Fruit fly (Drosophila melanogaster) whole organism, prepupa: ENCODE measurements around the gene Pfdn1.

Source experiments
- CG10631 ChIP-seq: fragments of 200-800 bp; sonication (Bioruptor generic); optimal IDR thresholded peaks from 2 replicates; lab custom pipeline; 2016; ENCODE audit warnings: missing biosample characterization, missing genetic modification characterization
- CG10669 ChIP-seq: fragments of 200-800 bp; sonication (Bioruptor generic); optimal IDR thresholded peaks from 3 replicates; lab custom pipeline; 2018; ENCODE audit warnings: missing biosample characterization, mild to moderate bottlenecking, missing genetic modification characterization, moderate library complexity
- CG11294 ChIP-seq: fragments of 200-800 bp; sonication (Bioruptor generic); IDR thresholded peaks from 2 replicates; pipeline ENCODE4 v1.3.6; 2022; ENCODE audit warnings: missing biosample characterization, missing genetic modification characterization
- CG11762 ChIP-seq: fragments of 200-800 bp; sonication (Bioruptor generic); optimal IDR thresholded peaks from 3 replicates; lab custom pipeline; 2016; ENCODE audit warnings: missing biosample characterization, missing genetic modification characterization; ENCODE audit not compliant: insufficient read depth
- CG11902 ChIP-seq: fragments of 200-800 bp; sonication (Bioruptor generic); optimal IDR thresholded peaks from 3 replicates; lab custom pipeline; 2016; ENCODE audit warnings: missing biosample characterization, missing genetic modification characterization
- CG15336 ChIP-seq: fragments of 200-800 bp; sonication (Bioruptor generic); IDR thresholded peaks from 2 replicates; pipeline ENCODE4 v1.3.6; 2022; ENCODE audit warnings: missing biosample characterization, missing genetic modification characterization
- CG1621 ChIP-seq: fragments of 200-800 bp; sonication (Bioruptor generic); optimal IDR thresholded peaks from 3 replicates; lab custom pipeline; 2018; ENCODE audit warnings: missing biosample characterization, mild to moderate bottlenecking, missing genetic modification characterization
- CG3032 ChIP-seq: fragments of 200-800 bp; optimal IDR thresholded peaks from 2 replicates; lab custom pipeline; 2019; ENCODE audit warnings: missing biosample characterization, mild to moderate bottlenecking, missing genetic modification characterization, moderate library complexity
- CG31627 ChIP-seq: fragments of 200-800 bp; sonication (Bioruptor generic); optimal IDR thresholded peaks from 3 replicates; lab custom pipeline; 2016; ENCODE audit warnings: missing biosample characterization, missing genetic modification characterization
- CG32006 ChIP-seq: fragments of 200-800 bp; sonication (Bioruptor generic); optimal IDR thresholded peaks from 3 replicates; lab custom pipeline; 2017; ENCODE audit warnings: missing biosample characterization, mild to moderate bottlenecking, missing genetic modification characterization
- CG34406 ChIP-seq: fragments of 200-800 bp; sonication (Bioruptor generic); optimal IDR thresholded peaks from 3 replicates; lab custom pipeline; 2016; ENCODE audit warnings: missing biosample characterization, missing genetic modification characterization
- CG3919 ChIP-seq: fragments of 200-800 bp; sonication (Bioruptor generic); optimal IDR thresholded peaks from 3 replicates; lab custom pipeline; 2016; ENCODE audit warnings: missing biosample characterization, missing genetic modification characterization
- CG6792 ChIP-seq: fragments of 200-800 bp; sonication (Bioruptor generic); optimal IDR thresholded peaks from 3 replicates; lab custom pipeline; 2016; ENCODE audit warnings: missing biosample characterization, missing genetic modification characterization
- CG6808 ChIP-seq: fragments of 200-800 bp; sonication (Bioruptor generic); optimal IDR thresholded peaks from 3 replicates; lab custom pipeline; 2017; ENCODE audit warnings: missing biosample characterization, missing genetic modification characterization, mild to moderate bottlenecking, moderate library complexity, missing genetic modification reagents
- CG6854 ChIP-seq: fragments of 200-800 bp; sonication (Bioruptor generic); optimal IDR thresholded peaks from 2 replicates; lab custom pipeline; 2017; ENCODE audit warnings: missing biosample characterization, mild to moderate bottlenecking, missing genetic modification characterization
- CG7368 ChIP-seq: fragments of 200-800 bp; sonication (Bioruptor generic); optimal IDR thresholded peaks from 3 replicates; lab custom pipeline; 2016; ENCODE audit warnings: missing biosample characterization, missing genetic modification characterization
- CG8319 ChIP-seq: fragments of 200-800 bp; sonication (Bioruptor generic); optimal IDR thresholded peaks from 3 replicates; lab custom pipeline; 2016; ENCODE audit warnings: missing biosample characterization, missing genetic modification characterization
- CG8632 ChIP-seq: fragments of 200-800 bp; sonication (Bioruptor generic); optimal IDR thresholded peaks from 3 replicates; lab custom pipeline; 2016; ENCODE audit warnings: missing biosample characterization, missing genetic modification characterization
- Eip75B ChIP-seq: fragments of 200-800 bp; sonication (Bioruptor generic); optimal IDR thresholded peaks from 3 replicates; lab custom pipeline; 2016; ENCODE audit warnings: missing biosample characterization, missing genetic modification characterization
- Eip78C ChIP-seq: fragments of 200-800 bp; sonication (Bioruptor generic); peaks from one replicate; lab custom pipeline; 2016; ENCODE audit warnings: missing biosample characterization, missing genetic modification characterization
- Eip93F ChIP-seq: fragments of 200-800 bp; sonication (Bioruptor generic); optimal IDR thresholded peaks from 2 replicates; lab custom pipeline; 2016; ENCODE audit warnings: missing biosample characterization, mild to moderate bottlenecking, missing genetic modification characterization
- Ets21C ChIP-seq: fragments of 200-800 bp; sonication (Bioruptor generic); optimal IDR thresholded peaks from 3 replicates; lab custom pipeline; 2016; ENCODE audit warnings: missing biosample characterization, missing genetic modification characterization
- Ets96B ChIP-seq: fragments of 200-800 bp; optimal IDR thresholded peaks from 2 replicates; lab custom pipeline; 2019; ENCODE audit warnings: missing biosample characterization, mild to moderate bottlenecking, missing genetic modification characterization, moderate library complexity
- Gug ChIP-seq: fragments of 200-800 bp; sonication (Bioruptor generic); IDR thresholded peaks from 2 replicates; pipeline ENCODE4 v1.3.6; 2022; ENCODE audit warnings: missing biosample characterization, missing genetic modification characterization
- Hr38 ChIP-seq: sonication (Bioruptor generic); optimal IDR thresholded peaks from 2 replicates; lab custom pipeline; 2016; ENCODE audit warnings: missing biosample characterization, missing genetic modification characterization
- Hr39 ChIP-seq: fragments of 200-800 bp; sonication (Bioruptor generic); optimal IDR thresholded peaks from 2 replicates; lab custom pipeline; 2016; ENCODE audit warnings: missing biosample characterization, missing genetic modification characterization
- Sox102F ChIP-seq: fragments of 200-800 bp; sonication (Bioruptor generic); optimal IDR thresholded peaks from 2 replicates; lab custom pipeline; 2016; ENCODE audit warnings: missing biosample characterization, mild to moderate bottlenecking, missing genetic modification characterization
- Sox14 ChIP-seq: fragments of 200-800 bp; sonication (Bioruptor generic); optimal IDR thresholded peaks from 3 replicates; lab custom pipeline; 2016; ENCODE audit warnings: missing biosample characterization, missing genetic modification characterization
- Sox15 ChIP-seq: fragments of 200-800 bp; sonication (Bioruptor generic); optimal IDR thresholded peaks from 3 replicates; lab custom pipeline; 2016; ENCODE audit warnings: missing biosample characterization, missing genetic modification characterization
- achi ChIP-seq: fragments of 200-800 bp; sonication (Bioruptor generic); optimal IDR thresholded peaks from 3 replicates; lab custom pipeline; 2016; ENCODE audit warnings: missing biosample characterization, missing genetic modification characterization
- acj6 ChIP-seq: fragments of 200-800 bp; sonication (Bioruptor generic); optimal IDR thresholded peaks from 3 replicates; lab custom pipeline; 2016; ENCODE audit warnings: missing biosample characterization, missing genetic modification characterization
- cyc ChIP-seq: fragments of 200-800 bp; sonication (Bioruptor generic); optimal IDR thresholded peaks from 3 replicates; lab custom pipeline; 2016; ENCODE audit warnings: missing biosample characterization, missing genetic modification characterization
- dac ChIP-seq: fragments of 200-800 bp; sonication (Bioruptor generic); optimal IDR thresholded peaks from 2 replicates; lab custom pipeline; 2017; ENCODE audit warnings: missing biosample characterization, mild to moderate bottlenecking, missing genetic modification characterization
- eg ChIP-seq: fragments of 200-800 bp; sonication (Bioruptor generic); IDR thresholded peaks from 3 replicates; pipeline ENCODE4 v1.3.6; 2022; ENCODE audit warnings: missing biosample characterization, missing genetic modification characterization
- esn ChIP-seq: fragments of 200-800 bp; sonication (Bioruptor generic); optimal IDR thresholded peaks from 2 replicates; lab custom pipeline; 2016; ENCODE audit warnings: missing biosample characterization, mild to moderate bottlenecking, missing genetic modification characterization, moderate library complexity
- fd59A ChIP-seq: fragments of 200-800 bp; sonication (Bioruptor generic); optimal IDR thresholded peaks from 2 replicates; lab custom pipeline; 2017; ENCODE audit warnings: missing biosample characterization, mild to moderate bottlenecking, missing genetic modification characterization, missing genetic modification reagents
- fd85E ChIP-seq: fragments of 200-800 bp; sonication (Bioruptor generic); optimal IDR thresholded peaks from 3 replicates; lab custom pipeline; 2016; ENCODE audit warnings: missing biosample characterization, missing genetic modification characterization
- fkh ChIP-seq: fragments of 200-800 bp; sonication (Bioruptor generic); optimal IDR thresholded peaks from 3 replicates; lab custom pipeline; 2017; ENCODE audit warnings: missing biosample characterization, mild to moderate bottlenecking, missing genetic modification characterization, moderate library complexity
- lz ChIP-seq: fragments of 200-800 bp; sonication (Bioruptor generic); optimal IDR thresholded peaks from 3 replicates; lab custom pipeline; 2016; ENCODE audit warnings: missing biosample characterization, missing genetic modification characterization
- net ChIP-seq: fragments of 200-800 bp; sonication (Bioruptor generic); optimal IDR thresholded peaks from 3 replicates; lab custom pipeline; 2016; ENCODE audit warnings: missing biosample characterization, missing genetic modification characterization
- spab ChIP-seq: fragments of 200-800 bp; sonication (Bioruptor generic); optimal IDR thresholded peaks from 2 replicates; lab custom pipeline; 2017; ENCODE audit warnings: missing biosample characterization, mild to moderate bottlenecking, missing genetic modification characterization, missing genetic modification reagents
- ss ChIP-seq, 2 experiments: fragments of 200-800 bp; sonication (Bioruptor generic); optimal IDR thresholded peaks; 2 replicates in 1 of 2; 3 replicates in 1 of 2; lab custom pipeline; 2017 to 2018; ENCODE audit warnings: mild to moderate bottlenecking in 2 of 2, missing biosample characterization in 2 of 2, missing genetic modification characterization in 2 of 2, moderate library complexity in 1 of 2
- svp ChIP-seq: fragments of 200-800 bp; sonication (Bioruptor generic); peaks from one replicate; lab custom pipeline; 2016; ENCODE audit warnings: missing biosample characterization, missing genetic modification characterization
- topi ChIP-seq: fragments of 200-800 bp; sonication (Bioruptor generic); optimal IDR thresholded peaks from 3 replicates; lab custom pipeline; 2016; ENCODE audit warnings: missing biosample characterization, missing genetic modification characterization
- vri ChIP-seq: fragments of 200-800 bp; sonication (Bioruptor generic); optimal IDR thresholded peaks from 3 replicates; lab custom pipeline; 2016; ENCODE audit warnings: missing biosample characterization, mild to moderate bottlenecking, missing genetic modification characterization

Gene Pfdn1

dm6 chr2L:6037830-6038229, 31.0 kb upstream of the Pfdn1 start, which contains the start of the genes CG9117 and CG31643:
CG9117 (minus strand) TSS chr2L:6037902.
CG31643 (plus strand) TSS chr2L:6038117.
- TF ChIP-seq CG34406 (GFP tag; lab: Kevin White, UChicago) (peak; percentile 55), eg (GFP tag; lab: Robert Waterston, UW) (peak; percentile 70), topi (peak; percentile 62), CG11762 (peak; percentile 18), CG6808 (GFP tag; lab: Kevin White, UChicago) (peak; percentile 39), CG31627 (GFP tag; lab: Kevin White, UChicago) (peak; percentile 73), Sox15 (peak; percentile 26), esn (peak; percentile 79), CG1621 (tag; lab: Kevin White, UChicago) (peak; percentile 75), CG8319 (GFP tag; lab: Kevin White, UChicago) (no peak), CG6792 (GFP tag; lab: Kevin White, UChicago) (peak; percentile 51), achi (peak; percentile 73), ss (GFP tag; optimal IDR thresholded peaks at IDR 0.05; lab: Kevin White, UChicago) (no peak), Eip78C (peak; percentile 84), CG3032 (tag; lab: Kevin White, UChicago) (peak; percentile 46), fd59A (GFP tag; lab: Kevin White, UChicago) (no peak), Eip93F (peak; percentile 47), Hr39 (GFP tag; lab: Kevin White, UChicago) (peak; percentile 73), CG10631 (GFP tag; lab: Kevin White, UChicago) (no peak), lz (peak; percentile 65), acj6 (no peak), Ets21C (GFP tag; lab: Kevin White, UChicago) (no peak), Sox14 (GFP tag; lab: Kevin White, UChicago) (peak; percentile 72), net (GFP tag; lab: Kevin White, UChicago) (peak; percentile 40), Ets96B (tag; lab: Kevin White, UChicago) (no peak), CG3919 (no peak), spab (no peak), Hr38 (GFP tag; lab: Kevin White, UChicago) (no peak), CG15336 (GFP tag; lab: Robert Waterston, UW) (peak; percentile 62), cyc (GFP tag; lab: Kevin White, UChicago) (peak; percentile 67), vri (no peak), svp (GFP tag; lab: Kevin White, UChicago) (peak; percentile 95), CG6854 (no peak)
- TF ChIP-seq, all 60 proteins: peak for 21

dm6 chr2L:6045484-6045883, 23.4 kb upstream of the Pfdn1 start:
- TF ChIP-seq Sox15 (no peak), svp (GFP tag; lab: Kevin White, UChicago) (peak; percentile 99), acj6 (no peak), dac (GFP tag; lab: Kevin White, UChicago) (no peak), fkh (GFP tag; lab: Kevin White, UChicago) (no peak), fd85E (GFP tag; lab: Kevin White, UChicago) (no peak), CG10631 (GFP tag; lab: Kevin White, UChicago) (no peak)

- TF ChIP-seq CG8632 (GFP tag; lab: Kevin White, UChicago) (peak; percentile 1), cyc (GFP tag; lab: Kevin White, UChicago) (peak; percentile 52), lz (peak; percentile 70), Sox14 (GFP tag; lab: Kevin White, UChicago) (peak; percentile 65), Gug (GFP tag; lab: Robert Waterston, UW) (peak; percentile 40; the same call in 1 of the 2 replicates), CG3032 (tag; lab: Kevin White, UChicago) (peak; percentile 59), Sox102F (peak; percentile 71), fd85E (GFP tag; lab: Kevin White, UChicago) (no peak), Eip78C (peak; percentile 90), CG32006 (GFP tag; lab: Kevin White, UChicago) (peak; percentile 54), CG6854 (peak; percentile 26), CG6808 (GFP tag; lab: Kevin White, UChicago) (peak; percentile 76), Eip75B (GFP tag; lab: Kevin White, UChicago) (peak; percentile 58), CG10669 (no peak), CG3919 (peak; percentile 66), Hr39 (GFP tag; lab: Kevin White, UChicago) (peak; percentile 57), CG11294 (peak; percentile 29; the same call in 1 of the 2 replicates), CG15336 (GFP tag; lab: Robert Waterston, UW) (0 out of 2 replicates have a peak, but pooled peaks have one; percentile 33), CG11902 (GFP tag; lab: Kevin White, UChicago) (no peak), fkh (GFP tag; lab: Kevin White, UChicago) (peak; percentile 40), esn (peak; percentile 76), CG7368 (GFP tag; lab: Kevin White, UChicago) (peak; percentile 37), svp (GFP tag; lab: Kevin White, UChicago) (no peak), CG34406 (GFP tag; lab: Kevin White, UChicago) (peak; percentile 25), CG10631 (GFP tag; lab: Kevin White, UChicago) (no peak), achi (peak; percentile 25)
Measured at dm6 chr2L:6045972-6046718, 22.7 kb upstream of the Pfdn1 start, which contains the start of gene Pfas. Pfas (minus strand) TSS chr2L:6046050.
